Worm (Caenorhabditis elegans) whole organism, late embryonic: ENCODE measurements around the gene plpp-1.1.
A peak's percentile ranks its signal among the peaks of the same experiment; 100 is the strongest.

Experiments used
- F13H6.1 ChIP-seq: sonication (generic microtip); optimal IDR thresholded peaks from 2 replicates; lab custom pipeline; 2016; ENCODE audit warnings: missing genetic modification characterization, missing compliant biosample characterization
- K09A11.1 ChIP-seq: sonication (generic microtip); optimal IDR thresholded peaks from 2 replicates; lab custom pipeline; 2017; ENCODE audit warnings: antibody characterized with exemption, mild to moderate bottlenecking, missing genetic modification characterization, missing compliant biosample characterization; ENCODE audit not compliant: insufficient read depth
- ahr-1 ChIP-seq: sonication (generic microtip); optimal IDR thresholded peaks from 2 replicates; lab custom pipeline; 2016; ENCODE audit warnings: missing genetic modification characterization, missing compliant biosample characterization
- ceh-14 ChIP-seq: sonication (generic microtip); optimal IDR thresholded peaks from 2 replicates; lab custom pipeline; 2016; ENCODE audit warnings: missing genotype, missing genetic modification characterization, missing compliant biosample characterization
- ceh-30 ChIP-seq: fragments of 150-350 bp; optimal IDR thresholded peaks from 2 replicates; lab custom pipeline; 2014; ENCODE audit warnings: missing biosample characterization, missing genetic modification characterization
- ceh-31 ChIP-seq: sonication (generic microtip); optimal IDR thresholded peaks from 2 replicates; lab custom pipeline; 2016; ENCODE audit warnings: missing genetic modification characterization, missing compliant biosample characterization
- ceh-34 ChIP-seq: sonication (generic microtip); optimal IDR thresholded peaks from 2 replicates; lab custom pipeline; 2016; ENCODE audit warnings: mild to moderate bottlenecking, missing genetic modification characterization, missing compliant biosample characterization
- ceh-45 ChIP-seq: fragments of 200-800 bp; sonication (Bioruptor generic); IDR thresholded peaks from 2 replicates; pipeline ENCODE4 v1.3.6; 2022; ENCODE audit warnings: missing genetic modification reagents, missing genetic modification characterization, missing compliant biosample characterization
- ceh-48 ChIP-seq: sonication (generic microtip); optimal IDR thresholded peaks from 2 replicates; lab custom pipeline; 2016; ENCODE audit warnings: missing genetic modification characterization, inconsistent platforms, missing compliant biosample characterization
- ceh-6 ChIP-seq: fragments of 200-800 bp; sonication (Bioruptor generic); optimal IDR thresholded peaks from 2 replicates; lab custom pipeline; 2018; ENCODE audit warnings: mild to moderate bottlenecking, missing genetic modification characterization, missing compliant biosample characterization
- che-1 ChIP-seq: sonication (generic microtip); optimal IDR thresholded peaks from 2 replicates; lab custom pipeline; 2016; ENCODE audit warnings: mild to moderate bottlenecking, missing genetic modification characterization, missing compliant biosample characterization
- elt-2 ChIP-seq: sonication (generic microtip); optimal IDR thresholded peaks from 2 replicates; lab custom pipeline; 2016; ENCODE audit warnings: missing genetic modification reagents, missing genetic modification characterization, missing compliant biosample characterization
- ets-4 ChIP-seq: sonication (generic microtip); optimal IDR thresholded peaks from 2 replicates; lab custom pipeline; 2016; ENCODE audit warnings: missing genetic modification characterization, missing compliant biosample characterization
- eyg-1 ChIP-seq: sonication (generic microtip); optimal IDR thresholded peaks from 2 replicates; lab custom pipeline; 2016; ENCODE audit warnings: missing genotype, missing genetic modification characterization, missing compliant biosample characterization
- hlh-30 ChIP-seq: sonication (generic microtip); optimal IDR thresholded peaks from 2 replicates; lab custom pipeline; 2017; ENCODE audit warnings: antibody characterized with exemption, missing genetic modification characterization, missing compliant biosample characterization; ENCODE audit not compliant: insufficient read depth
- hlh-8 ChIP-seq: sonication (generic microtip); optimal IDR thresholded peaks from 2 replicates; lab custom pipeline; 2016; ENCODE audit warnings: missing genotype, missing genetic modification characterization, missing compliant biosample characterization
- lim-6 ChIP-seq: sonication (generic microtip); optimal IDR thresholded peaks from 2 replicates; lab custom pipeline; 2016; ENCODE audit warnings: missing genetic modification characterization, missing compliant biosample characterization
- lin-11 ChIP-seq: fragments of 200-800 bp; sonication (Bioruptor generic); optimal IDR thresholded peaks from 2 replicates; lab custom pipeline; 2018; ENCODE audit warnings: mild to moderate bottlenecking, missing genetic modification characterization, missing compliant biosample characterization
- nfya-1 ChIP-seq: sonication (generic microtip); optimal IDR thresholded peaks from 2 replicates; lab custom pipeline; 2017; ENCODE audit warnings: missing genetic modification characterization, mild to moderate bottlenecking, missing compliant biosample characterization, antibody characterized with exemption, moderate library complexity
- nhr-232 ChIP-seq: sonication (generic microtip); optimal IDR thresholded peaks from 2 replicates; lab custom pipeline; 2016; ENCODE audit warnings: missing genetic modification characterization, missing compliant biosample characterization
- npax-4 ChIP-seq: sonication (generic microtip); optimal IDR thresholded peaks from 2 replicates; lab custom pipeline; 2016; ENCODE audit warnings: missing genetic modification characterization, missing compliant biosample characterization
- odd-2 ChIP-seq: sonication (generic microtip); optimal IDR thresholded peaks from 2 replicates; lab custom pipeline; 2017; ENCODE audit warnings: antibody characterized with exemption, mild to moderate bottlenecking, missing genetic modification characterization, missing compliant biosample characterization
- pax-1 ChIP-seq: fragments of 150-350 bp; optimal IDR thresholded peaks from 2 replicates; lab custom pipeline; 2014; ENCODE audit warnings: missing biosample characterization, missing genetic modification characterization
- pha-2 ChIP-seq: sonication (generic microtip); optimal IDR thresholded peaks from 2 replicates; lab custom pipeline; 2017; ENCODE audit warnings: mild to moderate bottlenecking, missing genetic modification characterization, missing compliant biosample characterization
- pha-4 ChIP-seq: fragments of 150-350 bp; optimal IDR thresholded peaks from 2 replicates; lab custom pipeline; 2018; ENCODE audit warnings: missing biosample characterization, missing genetic modification reagents, missing genetic modification characterization
- pros-1 ChIP-seq: fragments of 150-350 bp; optimal IDR thresholded peaks from 2 replicates; lab custom pipeline; 2014; ENCODE audit warnings: missing biosample characterization, missing genetic modification reagents, missing genetic modification characterization
- ref-2 ChIP-seq: sonication (generic microtip); optimal IDR thresholded peaks from 2 replicates; lab custom pipeline; 2016; ENCODE audit warnings: missing genetic modification characterization, missing compliant biosample characterization
- sdc-2 ChIP-seq: sonication (generic microtip); optimal IDR thresholded peaks from 2 replicates; lab custom pipeline; 2016; ENCODE audit warnings: missing genotype, missing genetic modification characterization, missing compliant biosample characterization
- sox-2 ChIP-seq: fragments of 200-800 bp; sonication (Bioruptor generic); IDR thresholded peaks from 2 replicates; pipeline ENCODE4 v1.3.6; 2022; ENCODE audit warnings: missing genetic modification reagents, missing genetic modification characterization, missing compliant biosample characterization
- syd-9 ChIP-seq: sonication (generic microtip); optimal IDR thresholded peaks from 2 replicates; lab custom pipeline; 2016; ENCODE audit warnings: mild to moderate bottlenecking, missing genetic modification characterization, moderate library complexity, missing compliant biosample characterization
- tbx-2 ChIP-seq: sonication (generic microtip); optimal IDR thresholded peaks from 2 replicates; lab custom pipeline; 2016; ENCODE audit warnings: missing genetic modification characterization, missing compliant biosample characterization
- tbx-7 ChIP-seq: sonication (generic microtip); optimal IDR thresholded peaks from 2 replicates; lab custom pipeline; 2016; ENCODE audit warnings: missing genotype, missing genetic modification characterization, missing compliant biosample characterization
- ttx-3 ChIP-seq: sonication (generic microtip); optimal IDR thresholded peaks from 2 replicates; lab custom pipeline; 2016; ENCODE audit warnings: missing genetic modification reagents, missing genetic modification characterization, missing compliant biosample characterization
- unc-42 ChIP-seq: sonication (generic microtip); optimal IDR thresholded peaks from 2 replicates; lab custom pipeline; 2016; ENCODE audit warnings: missing genotype, missing genetic modification characterization, missing compliant biosample characterization
- unc-55 ChIP-seq: sonication (generic microtip); optimal IDR thresholded peaks from 2 replicates; lab custom pipeline; 2017; ENCODE audit warnings: missing biosample characterization, missing genetic modification reagents, missing genetic modification characterization
- unc-86 ChIP-seq: sonication (generic microtip); optimal IDR thresholded peaks from 2 replicates; lab custom pipeline; 2016; ENCODE audit warnings: missing genetic modification characterization, missing compliant biosample characterization
- zip-5 ChIP-seq: sonication (generic microtip); optimal IDR thresholded peaks from 2 replicates; lab custom pipeline; 2016; ENCODE audit warnings: missing genetic modification characterization, missing compliant biosample characterization

Gene plpp-1.1

DNA sequence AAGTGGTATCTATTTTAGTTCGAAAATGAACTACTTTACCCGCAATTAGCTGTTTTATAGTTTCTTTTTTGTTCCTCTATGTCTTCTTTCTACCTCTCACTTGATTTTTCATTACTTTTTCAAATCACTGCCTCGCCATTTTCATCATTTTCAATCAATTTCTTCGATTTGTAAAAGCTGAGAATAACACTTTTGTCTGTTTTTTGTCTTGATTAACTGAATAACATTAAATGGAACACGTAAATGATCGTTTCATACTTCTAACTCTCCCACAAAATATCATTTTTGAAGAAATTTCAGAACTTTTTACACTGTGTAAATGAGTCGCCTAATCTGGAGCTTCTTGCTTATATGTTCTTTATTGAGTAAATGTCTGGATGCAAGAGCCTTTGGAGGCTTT, 26.7 kb downstream of the plpp-1.1 start, which contains the start of gene F53C3.4:
F53C3.4 (plus strand) TSS at position 301 of the 400 bp plus-strand sequence.
- TF ChIP-seq ref-2 (tag; lab: Kevin White, UChicago) (no peak), npax-4 (tag; lab: Kevin White, UChicago) (no peak)

DNA sequence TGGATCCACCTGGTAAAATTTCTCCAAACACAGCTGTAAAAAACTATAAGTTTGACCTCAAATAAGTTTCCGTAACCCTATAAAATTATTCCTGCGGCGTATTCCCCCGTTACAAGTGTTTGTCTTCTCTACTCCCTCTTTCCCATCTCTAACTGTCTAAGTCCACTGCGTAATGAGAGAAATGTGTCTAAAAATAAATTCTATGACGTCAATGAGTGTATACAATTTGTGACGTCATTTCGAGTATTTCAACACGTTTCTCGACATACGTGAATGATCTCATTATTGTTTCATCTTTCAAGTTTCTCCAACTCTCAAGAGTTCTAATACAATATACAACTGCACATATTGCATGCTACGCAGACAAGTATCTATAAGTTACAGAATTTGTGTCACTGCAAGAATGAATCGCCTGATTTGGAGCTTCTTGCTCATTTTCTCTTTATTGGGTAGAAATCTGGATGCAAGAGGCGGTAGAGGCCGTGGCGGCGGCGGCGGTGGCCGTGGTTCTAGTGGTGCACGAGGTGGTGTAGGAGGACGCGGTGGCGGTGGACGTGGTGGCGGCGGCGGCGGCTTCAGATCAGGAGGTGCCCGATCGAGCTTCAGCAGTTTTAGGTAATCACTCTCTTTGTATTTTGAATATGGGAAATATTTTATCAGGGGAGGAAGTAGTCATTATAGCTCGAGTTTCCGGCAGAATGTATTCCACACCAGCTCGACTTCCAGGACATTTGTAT, 29.9 kb downstream of the plpp-1.1 start, which contains the start of gene F53C3.6:
F53C3.6 (plus strand) TSS at position 385 of the 737 bp plus-strand sequence.
- peak; percentile 53 for TF ChIP-seq nfya-1 (tag; lab: Kevin White, UChicago)
- peak; percentile 20 for TF ChIP-seq sdc-2 (tag; lab: Kevin White, UChicago)
- TF ChIP-seq ttx-3 (tag; lab: Kevin White, UChicago) = no peak
- peak; percentile 40 for TF ChIP-seq tbx-2 (tag; lab: Kevin White, UChicago)
- peak; percentile 55 for TF ChIP-seq ceh-31
- peak; percentile 70 for TF ChIP-seq unc-42
- TF ChIP-seq ceh-6 (GFP tag; lab: Kevin White, UChicago) = no peak
- TF ChIP-seq ceh-48 (tag; lab: Kevin White, UChicago) = no peak
- peak; percentile 15 for TF ChIP-seq unc-55 (GFP tag; lab: Kevin White, UChicago)
- TF ChIP-seq, all 69 proteins: peak for 6

DNA sequence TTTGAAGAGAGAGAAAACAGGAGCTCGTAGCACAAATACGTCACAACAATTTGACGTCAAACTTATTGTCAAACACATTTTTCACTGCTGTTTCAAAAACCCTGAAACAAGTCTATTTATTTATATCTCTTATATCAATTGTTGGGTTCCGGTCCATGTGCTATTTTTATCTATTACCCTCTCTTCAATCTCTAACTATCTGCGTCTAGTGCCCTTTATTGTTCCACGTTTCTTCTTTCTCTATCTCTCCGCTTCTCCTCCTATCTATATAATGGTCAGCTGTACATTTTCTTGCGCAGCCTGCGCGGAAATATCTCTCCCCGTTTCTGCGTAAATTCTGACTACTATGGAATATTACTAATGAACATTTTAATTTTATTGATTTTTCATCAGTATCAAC, 30.9 kb downstream of the plpp-1.1 start:
- TF ChIP-seq hlh-30 (tag; lab: Kevin White, UChicago) (peak; percentile 18), lim-6 (tag; lab: Kevin White, UChicago) (no peak), F13H6.1 (tag; lab: Kevin White, UChicago) (peak; percentile 17), hlh-8 (tag; lab: Kevin White, UChicago) (peak; percentile 20), ttx-3 (tag; lab: Kevin White, UChicago) (no peak), nfya-1 (tag; lab: Kevin White, UChicago) (peak; percentile 66), sox-2 (GFP tag; lab: Robert Waterston, UW) (peak; percentile 61), nhr-232 (tag; lab: Kevin White, UChicago) (no peak), unc-55 (GFP tag; lab: Kevin White, UChicago) (peak; percentile 27), lin-11 (no peak), ceh-48 (tag; lab: Kevin White, UChicago) (peak; percentile 10), ref-2 (tag; lab: Kevin White, UChicago) (peak; percentile 20), ets-4 (peak; percentile 32), che-1 (tag; lab: Kevin White, UChicago) (no peak), sdc-2 (tag; lab: Kevin White, UChicago) (no peak), ceh-31 (peak; percentile 59), ceh-6 (GFP tag; lab: Kevin White, UChicago) (no peak), syd-9 (tag; lab: Kevin White, UChicago) (no peak), ceh-34 (tag; lab: Kevin White, UChicago) (peak; percentile 16), ceh-45 (GFP tag; lab: Robert Waterston, UW) (no peak), pax-1 (tag; lab: Kevin White, UChicago) (peak; percentile 19), unc-42 (peak; percentile 59), elt-2 (peak; percentile 29), ahr-1 (tag; lab: Kevin White, UChicago) (no peak), ceh-30 (tag; lab: Kevin White, UChicago) (no peak)

DNA sequence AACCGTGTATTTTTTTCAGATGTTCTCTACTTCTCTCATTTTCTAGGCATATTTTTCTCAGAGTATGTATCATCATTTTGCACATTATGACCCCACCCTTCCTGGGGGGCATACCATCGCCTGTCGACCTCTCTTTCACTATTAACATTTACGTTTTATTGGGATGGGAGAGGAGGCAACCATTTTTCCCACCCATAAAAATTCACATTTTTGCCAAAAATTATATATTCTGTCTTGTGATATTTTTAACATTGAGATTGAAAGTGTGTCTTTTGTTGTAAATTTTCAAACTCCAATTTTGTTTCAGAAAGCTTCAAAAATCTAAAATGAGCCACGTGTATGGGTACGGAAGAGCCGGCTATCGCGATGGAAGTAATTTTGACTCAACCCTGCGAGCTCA, 33.0 kb downstream of the plpp-1.1 start, which contains the start of gene F53C3.7:
F53C3.7 (plus strand) TSS at position 301 of the 400 bp plus-strand sequence.
- no peak for TF ChIP-seq K09A11.1 (tag; lab: Kevin White, UChicago)
- TF ChIP-seq pha-2 (tag; lab: Kevin White, UChicago) = no peak
- TF ChIP-seq sdc-2 (tag; lab: Kevin White, UChicago) = no peak

DNA sequence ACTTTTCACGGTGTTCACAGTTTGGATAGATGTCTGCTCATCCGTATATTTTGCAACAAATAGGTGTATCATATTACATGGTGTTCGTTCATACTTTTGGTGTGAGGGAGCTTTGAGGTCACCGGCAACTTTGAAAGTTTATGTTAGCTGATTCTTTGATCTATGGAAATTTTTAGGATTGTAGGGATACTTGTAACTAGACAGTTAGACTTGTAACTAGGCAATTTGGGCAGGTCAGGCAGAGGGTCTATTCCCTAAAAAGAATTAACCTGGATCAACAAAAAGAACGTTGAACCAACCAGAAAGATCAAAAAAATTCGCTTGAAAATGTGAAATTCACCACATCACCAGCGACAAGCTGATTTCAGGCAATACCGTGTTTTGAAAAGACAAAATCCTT, 33.9 kb downstream of the plpp-1.1 start:
- no peak for TF ChIP-seq zip-5 (tag; lab: Kevin White, UChicago)
- no peak for TF ChIP-seq unc-55 (GFP tag; lab: Kevin White, UChicago)
- TF ChIP-seq ref-2 (tag; lab: Kevin White, UChicago) = no peak
- no peak for TF ChIP-seq unc-86 (tag; lab: Kevin White, UChicago)
- TF ChIP-seq ceh-45 (GFP tag; lab: Robert Waterston, UW) = no peak
- no peak for TF ChIP-seq odd-2 (tag; lab: Kevin White, UChicago)
- TF ChIP-seq ceh-14 (tag; lab: Kevin White, UChicago) = no peak
- no peak for TF ChIP-seq unc-42
- no peak for TF ChIP-seq pha-4 (tag; lab: Kevin White, UChicago)
- TF ChIP-seq ttx-3 (tag; lab: Kevin White, UChicago) = no peak
- TF ChIP-seq eyg-1 (tag; lab: Kevin White, UChicago) = no peak
- TF ChIP-seq pros-1 (tag; lab: Kevin White, UChicago) = no peak
- TF ChIP-seq ceh-31 = no peak
- TF ChIP-seq tbx-7 (tag; lab: Kevin White, UChicago) = no peak
